Worm (Caenorhabditis elegans) whole organism, L1 larva: ENCODE results near the gene madf-11.

Experiments used
- F16B12.6 ChIP-seq: fragments of 150-350 bp; optimal IDR thresholded peaks from 2 replicates; lab custom pipeline; 2014; ENCODE audit warnings: missing biosample characterization, missing genetic modification characterization
- Y116A8C.19 ChIP-seq: sonication (generic microtip); optimal IDR thresholded peaks from 2 replicates; lab custom pipeline; 2016; ENCODE audit warnings: missing compliant biosample characterization, missing genetic modification characterization, borderline replicate concordance
- aha-1 ChIP-seq: fragments of 150-350 bp; optimal IDR thresholded peaks from 2 replicates; lab custom pipeline; 2014; ENCODE audit warnings: missing biosample characterization, missing genetic modification characterization
- alr-1 ChIP-seq: fragments of 200-800 bp; sonication (Bioruptor generic); optimal IDR thresholded peaks from 2 replicates; lab custom pipeline; 2018; ENCODE audit warnings: borderline replicate concordance, mild to moderate bottlenecking, missing genetic modification characterization, missing compliant biosample characterization
- ama-1 ChIP-seq: fragments of 150-350 bp; optimal IDR thresholded peaks from 2 replicates; lab custom pipeline; 2014
- ceh-8 ChIP-seq: fragments of 200-800 bp; sonication (Bioruptor generic); optimal IDR thresholded peaks from 2 replicates; lab custom pipeline; 2018; ENCODE audit warnings: mild to moderate bottlenecking, missing genetic modification characterization, moderate library complexity, missing compliant biosample characterization
- ceh-82 ChIP-seq, 3 experiments: fragments of 150-350 bp in 1 of 3; sonication (generic microtip) in 2 of 3; optimal IDR thresholded peaks; 2 replicates each; lab custom pipeline; 2014 to 2017; ENCODE audit warnings: missing biosample characterization in 3 of 3, missing genetic modification characterization in 3 of 3
- efl-1 ChIP-seq, 4 experiments: fragments of 150-350 bp; optimal IDR thresholded peaks in 3 of 4; peaks in 1 of 4; 1 replicate in 1 of 4; 2 replicates in 3 of 4; lab custom pipeline; 2014; ENCODE audit warnings: missing biosample characterization in 2 of 4, missing genetic modification characterization in 2 of 4, missing genetic modification reagents in 2 of 4
- efl-3 ChIP-seq: fragments of 200-800 bp; sonication (Bioruptor generic); optimal IDR thresholded peaks from 2 replicates; lab custom pipeline; 2018; ENCODE audit warnings: mild to moderate bottlenecking, missing genetic modification characterization, missing compliant biosample characterization
- elt-2 ChIP-seq: sonication (generic microtip); optimal IDR thresholded peaks from 2 replicates; lab custom pipeline; 2016; ENCODE audit warnings: missing genetic modification characterization, mild to moderate bottlenecking, inconsistent platforms, missing compliant biosample characterization, missing genetic modification reagents
- elt-3 ChIP-seq, 6 experiments: fragments of 150-350 bp in 1 of 6; sonication (generic microtip); optimal IDR thresholded peaks; 2 replicates each; lab custom pipeline; 2017 to 2018; ENCODE audit warnings: missing biosample characterization in 6 of 6, missing genetic modification characterization in 6 of 6, inconsistent platforms in 1 of 6
- ets-5 ChIP-seq: fragments of 200-800 bp; sonication (Bioruptor generic); IDR thresholded peaks from 2 replicates; pipeline ENCODE4 v1.3.6; 2022; ENCODE audit warnings: missing genetic modification characterization, missing compliant biosample characterization
- fkh-8 ChIP-seq: sonication (generic microtip); optimal IDR thresholded peaks from 2 replicates; lab custom pipeline; 2016; ENCODE audit warnings: mild to moderate bottlenecking, missing genetic modification characterization, missing compliant biosample characterization
- hlh-17 ChIP-seq: fragments of 200-800 bp; sonication (Bioruptor generic); optimal IDR thresholded peaks from 2 replicates; lab custom pipeline; 2018; ENCODE audit warnings: missing genetic modification characterization, mild to moderate bottlenecking, missing compliant biosample characterization, moderate library complexity, borderline replicate concordance
- hlh-4 ChIP-seq: sonication (generic microtip); optimal IDR thresholded peaks from 2 replicates; lab custom pipeline; 2016; ENCODE audit warnings: mild to moderate bottlenecking, missing genetic modification characterization, missing compliant biosample characterization
- isw-1 ChIP-seq: fragments of 200-800 bp; sonication (Bioruptor generic); IDR thresholded peaks from 2 replicates; pipeline ENCODE4 v1.3.6; 2022; ENCODE audit warnings: missing genetic modification characterization, missing compliant biosample characterization
- lin-14 ChIP-seq: fragments of 200-800 bp; sonication (Bioruptor generic); optimal IDR thresholded peaks from 2 replicates; lab custom pipeline; 2018; ENCODE audit warnings: mild to moderate bottlenecking, missing genetic modification characterization, moderate library complexity, missing compliant biosample characterization
- lin-35 ChIP-seq, 2 experiments: fragments of 150-350 bp; optimal IDR thresholded peaks; 2 replicates each; lab custom pipeline; 2014; ENCODE audit warnings: missing biosample characterization in 2 of 2, missing genetic modification characterization in 2 of 2, missing genetic modification reagents in 2 of 2
- lir-3 ChIP-seq: sonication (generic microtip); optimal IDR thresholded peaks from 2 replicates; lab custom pipeline; 2016; ENCODE audit warnings: mild to moderate bottlenecking, missing genetic modification characterization, moderate library complexity, missing compliant biosample characterization; ENCODE audit not compliant: poor library complexity
- lsy-2 ChIP-seq, 2 experiments: fragments of 150-350 bp; optimal IDR thresholded peaks; 2 replicates each; lab custom pipeline; 2014; ENCODE audit warnings: missing biosample characterization in 2 of 2, missing genetic modification characterization in 2 of 2
- mdl-1 ChIP-seq, 2 experiments: fragments of 150-350 bp; optimal IDR thresholded peaks; 2 replicates each; lab custom pipeline; 2014 to 2017; ENCODE audit warnings: missing biosample characterization in 2 of 2, missing genetic modification characterization in 2 of 2, inconsistent platforms in 1 of 2
- nhr-19 ChIP-seq: fragments of 200-800 bp; sonication (Bioruptor generic); conservative IDR thresholded peaks from 2 replicates; pipeline ENCODE4 v1.3.6; 2022; ENCODE audit warnings: missing genetic modification characterization, missing compliant biosample characterization
- nhr-28 ChIP-seq: fragments of 150-350 bp; optimal IDR thresholded peaks from 2 replicates; lab custom pipeline; 2014; ENCODE audit warnings: missing biosample characterization, missing genetic modification characterization
- nhr-47 ChIP-seq: sonication (generic microtip); optimal IDR thresholded peaks from 2 replicates; lab custom pipeline; 2016; ENCODE audit warnings: mild to moderate bottlenecking, missing genetic modification characterization, moderate library complexity, missing compliant biosample characterization
- nhr-71 ChIP-seq: sonication (generic microtip); optimal IDR thresholded peaks from 2 replicates; lab custom pipeline; 2016; ENCODE audit warnings: mild to moderate bottlenecking, missing genetic modification characterization, moderate library complexity, missing compliant biosample characterization
- nhr-77 ChIP-seq: fragments of 150-350 bp; optimal IDR thresholded peaks from 2 replicates; lab custom pipeline; 2014; ENCODE audit warnings: missing biosample characterization, missing genetic modification characterization
- nhr-85 ChIP-seq: sonication (generic microtip); peaks from one replicate; lab custom pipeline; 2016; ENCODE audit warnings: missing genetic modification characterization, inconsistent platforms, missing compliant biosample characterization
- pag-3 ChIP-seq: sonication (generic microtip); optimal IDR thresholded peaks from 2 replicates; lab custom pipeline; 2017; ENCODE audit warnings: missing genetic modification characterization, mild to moderate bottlenecking, missing compliant biosample characterization, antibody characterized with exemption, borderline replicate concordance; ENCODE audit not compliant: insufficient read depth
- pax-3 ChIP-seq: fragments of 200-800 bp; sonication (Bioruptor generic); optimal IDR thresholded peaks from 2 replicates; lab custom pipeline; 2018; ENCODE audit warnings: mild to moderate bottlenecking, missing genetic modification characterization, moderate library complexity, missing compliant biosample characterization
- pqm-1 ChIP-seq: sonication (generic microtip); optimal IDR thresholded peaks from 3 replicates; lab custom pipeline; 2017; ENCODE audit warnings: missing biosample characterization, missing genetic modification characterization
- rnt-1 ChIP-seq: sonication (generic microtip); optimal IDR thresholded peaks from 2 replicates; lab custom pipeline; 2016; ENCODE audit warnings: mild to moderate bottlenecking, missing genetic modification characterization, moderate library complexity, missing compliant biosample characterization
- skn-1 ChIP-seq: fragments of 150-350 bp; optimal IDR thresholded peaks from 2 replicates; lab custom pipeline; 2014; ENCODE audit warnings: missing biosample characterization, missing genetic modification characterization
- sox-4 ChIP-seq: sonication (generic microtip); optimal IDR thresholded peaks from 2 replicates; lab custom pipeline; 2016; ENCODE audit warnings: missing genetic modification characterization, missing compliant biosample characterization
- swsn-7 ChIP-seq: sonication (generic microtip); optimal IDR thresholded peaks from 2 replicates; lab custom pipeline; 2016; ENCODE audit warnings: missing genetic modification characterization, missing compliant biosample characterization
- tbx-2 ChIP-seq: sonication (generic microtip); optimal IDR thresholded peaks from 2 replicates; lab custom pipeline; 2016; ENCODE audit warnings: missing genetic modification characterization, missing compliant biosample characterization
- xbp-1 ChIP-seq: sonication (generic microtip); optimal IDR thresholded peaks from 2 replicates; lab custom pipeline; 2016; ENCODE audit warnings: missing genetic modification characterization, missing compliant biosample characterization
- zip-4 ChIP-seq: fragments of 200-800 bp; sonication (Bioruptor generic); optimal IDR thresholded peaks from 2 replicates; lab custom pipeline; 2018; ENCODE audit warnings: mild to moderate bottlenecking, missing genetic modification characterization, moderate library complexity, missing compliant biosample characterization

The madf-11 gene

ce11 chrIII:5581049-5581448 lies 22.2 kb downstream of the madf-11 start, which contains the start of gene F56D2.5:
Gene F56D2.5 (minus strand): TSS chrIII:5581419.
- TF ChIP-seq lin-35 (GFP tag; optimal IDR thresholded peaks at IDR 0.05; lab: Kevin White, UChicago) (no peak), nhr-19 (GFP tag; lab: Robert Waterston, UW) (no peak), efl-3 (GFP tag; lab: Kevin White, UChicago) (no peak), efl-1 (optimal IDR thresholded peaks at IDR 0.05; lab: Kevin White, UChicago) (peak in 1 of 2 experiments; percentile 6), efl-1 (GFP tag; optimal IDR thresholded peaks at IDR 0.05 in 1 of 2; lab: Kevin White, UChicago) (no peak), zip-4 (peak; percentile 90), Y116A8C.19 (tag; lab: Kevin White, UChicago) (no peak), elt-2 (tag; lab: Kevin White, UChicago) (no peak), lsy-2 (tag; optimal IDR thresholded peaks at IDR 0.05; lab: Kevin White, UChicago) (peak in 1 of 2 experiments; percentile 32), nhr-77 (no peak), nhr-28 (no peak), skn-1 (peak; percentile 69), lir-3 (tag; lab: Kevin White, UChicago) (no peak), ceh-8 (GFP tag; lab: Kevin White, UChicago) (no peak)

- TF ChIP-seq efl-1 (optimal IDR thresholded peaks at IDR 0.05; lab: Kevin White, UChicago) (no peak), efl-1 (GFP tag; optimal IDR thresholded peaks at IDR 0.05 in 1 of 2; lab: Kevin White, UChicago) (no peak), hlh-17 (GFP tag; lab: Kevin White, UChicago) (no peak), ama-1 (no peak), fkh-8 (no peak), isw-1 (GFP tag; lab: Robert Waterston, UW) (no peak), lin-14 (GFP tag; lab: Kevin White, UChicago) (no peak), aha-1 (tag; lab: Kevin White, UChicago) (no peak), hlh-4 (no peak), ets-5 (GFP tag; lab: Robert Waterston, UW) (no peak), F16B12.6 (tag; lab: Kevin White, UChicago) (no peak), nhr-19 (GFP tag; lab: Robert Waterston, UW) (no peak), Y116A8C.19 (tag; lab: Kevin White, UChicago) (no peak), ceh-82 (tag; optimal IDR thresholded peaks at IDR 0.05; lab: Kevin White, UChicago) (no peak)
Observed at ce11 chrIII:5573694-5574093, 29.6 kb downstream of the madf-11 start, which contains the start of gene molo-1. Gene molo-1 (plus strand): TSS chrIII:5573994.

ce11 chrIII:5572806-5573205 lies 30.5 kb downstream of the madf-11 start:
- TF ChIP-seq isw-1 (GFP tag; lab: Robert Waterston, UW) (no peak), nhr-85 (tag; lab: Kevin White, UChicago) (no peak), mdl-1 (tag; optimal IDR thresholded peaks at IDR 0.05; lab: Kevin White, UChicago) (peak in 1 of 2 experiments; percentile 25), elt-3 (tag; optimal IDR thresholded peaks at IDR 0.05; lab: Kevin White, UChicago) (no peak), F16B12.6 (tag; lab: Kevin White, UChicago) (no peak), hlh-17 (GFP tag; lab: Kevin White, UChicago) (no peak), swsn-7 (tag; lab: Kevin White, UChicago) (no peak), pax-3 (tag; lab: Kevin White, UChicago) (no peak), skn-1 (peak; percentile 9), nhr-47 (no peak), efl-1 (optimal IDR thresholded peaks at IDR 0.05; lab: Kevin White, UChicago) (no peak), efl-1 (GFP tag; optimal IDR thresholded peaks at IDR 0.05 in 1 of 2; lab: Kevin White, UChicago) (peak in 1 of 2 experiments; percentile 20), ets-5 (GFP tag; lab: Robert Waterston, UW) (no peak), rnt-1 (tag; lab: Kevin White, UChicago) (peak; percentile 40), tbx-2 (tag; lab: Kevin White, UChicago) (no peak), efl-3 (GFP tag; lab: Kevin White, UChicago) (no peak), pag-3 (tag; lab: Kevin White, UChicago) (peak; percentile 14), sox-4 (tag; lab: Kevin White, UChicago) (no peak), nhr-71 (peak; percentile 18), lin-14 (GFP tag; lab: Kevin White, UChicago) (peak; percentile 65), alr-1 (tag; lab: Kevin White, UChicago) (no peak), aha-1 (tag; lab: Kevin White, UChicago) (no peak), pqm-1 (no peak), xbp-1 (no peak)
